Worm (Caenorhabditis elegans) whole organism, mixed stage, embryonic: ENCODE results near the gene C10A4.3.

Experiments
- ces-1 ChIP-seq: fragments of 150-350 bp; optimal IDR thresholded peaks from 2 replicates; lab custom pipeline; 2014; ENCODE audit warnings: missing biosample characterization, missing genetic modification reagents, missing genetic modification characterization
- lin-32 ChIP-seq: fragments of 200-800 bp; sonication (Bioruptor generic); optimal IDR thresholded peaks from 2 replicates; lab custom pipeline; 2018; ENCODE audit warnings: mild to moderate bottlenecking, missing genetic modification characterization, missing compliant biosample characterization
- mep-1 ChIP-seq: fragments of 150-350 bp; optimal IDR thresholded peaks from 2 replicates; lab custom pipeline; 2017; ENCODE audit warnings: missing biosample characterization, missing genetic modification reagents, missing genetic modification characterization, inconsistent platforms
- nhr-12 ChIP-seq: fragments of 150-350 bp; optimal IDR thresholded peaks from 2 replicates; lab custom pipeline; 2014; ENCODE audit warnings: missing biosample characterization, missing genetic modification characterization
- nhr-237 ChIP-seq: fragments of 150-350 bp; optimal IDR thresholded peaks from 2 replicates; lab custom pipeline; 2014; ENCODE audit warnings: missing biosample characterization, missing genetic modification characterization
- nhr-28 ChIP-seq: fragments of 150-350 bp; optimal IDR thresholded peaks from 2 replicates; lab custom pipeline; 2014; ENCODE audit warnings: missing biosample characterization, missing genetic modification characterization
- nhr-76 ChIP-seq: sonication (generic microtip); optimal IDR thresholded peaks from 2 replicates; lab custom pipeline; 2017; ENCODE audit warnings: missing biosample characterization, missing genetic modification characterization
- snpc-4 ChIP-seq: fragments of 150-350 bp; optimal IDR thresholded peaks from 2 replicates; lab custom pipeline; 2014; ENCODE audit warnings: missing biosample characterization, missing genetic modification characterization
- sptf-1 ChIP-seq: sonication (generic microtip); optimal IDR thresholded peaks from 2 replicates; lab custom pipeline; 2017; ENCODE audit warnings: mild to moderate bottlenecking, missing genetic modification characterization, moderate library complexity, missing compliant biosample characterization
- unc-39 ChIP-seq: fragments of 150-350 bp; optimal IDR thresholded peaks from 2 replicates; lab custom pipeline; 2014; ENCODE audit warnings: missing biosample characterization, missing genetic modification characterization
- ztf-11 ChIP-seq: fragments of 150-350 bp; optimal IDR thresholded peaks from 2 replicates; lab custom pipeline; 2014; ENCODE audit warnings: missing biosample characterization, missing genetic modification characterization

DNA sequence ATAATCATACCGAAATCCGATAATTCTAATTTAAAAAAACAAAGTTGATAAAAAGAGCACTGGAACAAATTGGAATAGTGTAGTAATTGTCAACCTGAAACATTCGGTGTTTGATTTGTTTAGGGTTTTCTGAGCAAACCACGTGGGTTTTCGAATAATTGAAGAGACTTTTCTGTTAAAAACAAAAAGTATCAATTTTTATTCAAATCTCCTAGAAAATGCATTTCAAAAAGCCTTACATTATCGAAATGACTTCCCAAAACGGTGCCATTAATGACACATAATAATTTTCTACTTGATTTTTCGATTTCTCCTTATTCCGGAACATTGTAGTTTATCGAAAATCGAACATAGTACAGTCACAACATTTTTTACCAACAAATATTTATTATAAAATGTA is 7.6 kb upstream of the C10A4.3 start, which contains the start of gene C10A4.13:
- TF ChIP-seq nhr-237 (tag; lab: Kevin White, UChicago): no peak
- TF ChIP-seq nhr-28 (tag; lab: Kevin White, UChicago): no peak
- no peak for TF ChIP-seq nhr-12 (tag; lab: Kevin White, UChicago)
- TF ChIP-seq mep-1 (tag; lab: Kevin White, UChicago): no peak
- no peak for TF ChIP-seq ces-1
- TF ChIP-seq lin-32 (GFP tag; lab: Kevin White, UChicago): no peak
- no peak for TF ChIP-seq sptf-1 (tag; lab: Kevin White, UChicago)
- TF ChIP-seq snpc-4 (tag; lab: Kevin White, UChicago): no peak
- TF ChIP-seq ztf-11: no peak
- no peak for TF ChIP-seq nhr-76 (tag; lab: Kevin White, UChicago)
- TF ChIP-seq unc-39 (tag; lab: Kevin White, UChicago): no peak
